Worm (Caenorhabditis elegans) whole organism, L2 larva: ENCODE measurements around the gene Y48A5A.3.

Experiments used
- C34F6.9 ChIP-seq: fragments of 150-350 bp; optimal IDR thresholded peaks from 2 replicates; lab custom pipeline; 2014; ENCODE audit warnings: missing biosample characterization, missing genetic modification characterization
- R02D3.7 ChIP-seq: fragments of 150-350 bp; optimal IDR thresholded peaks from 2 replicates; lab custom pipeline; 2014; ENCODE audit warnings: missing biosample characterization, missing genetic modification characterization
- Y55F3AM.14 ChIP-seq: fragments of 200-800 bp; sonication (Bioruptor generic); optimal IDR thresholded peaks from 2 replicates; lab custom pipeline; 2018; ENCODE audit warnings: mild to moderate bottlenecking, missing genetic modification characterization, missing compliant biosample characterization
- ZK546.5 ChIP-seq: sonication (generic microtip); optimal IDR thresholded peaks from 2 replicates; lab custom pipeline; 2017; ENCODE audit warnings: missing biosample characterization, missing genetic modification characterization
- alr-1 ChIP-seq: fragments of 150-350 bp; optimal IDR thresholded peaks from 2 replicates; lab custom pipeline; 2014; ENCODE audit warnings: missing biosample characterization, missing genetic modification characterization
- ama-1 ChIP-seq: fragments of 150-350 bp; optimal IDR thresholded peaks from 2 replicates; lab custom pipeline; 2018; ENCODE audit warnings: inconsistent platforms
- ceh-82 ChIP-seq: fragments of 150-350 bp; optimal IDR thresholded peaks from 2 replicates; lab custom pipeline; 2014; ENCODE audit warnings: missing biosample characterization, missing genetic modification characterization
- crh-2 ChIP-seq: sonication (generic microtip); optimal IDR thresholded peaks from 2 replicates; lab custom pipeline; 2017; ENCODE audit warnings: missing biosample characterization, missing genetic modification characterization
- dmd-4 ChIP-seq: sonication (generic microtip); optimal IDR thresholded peaks from 2 replicates; lab custom pipeline; 2017; ENCODE audit warnings: missing biosample characterization, missing genetic modification characterization
- elt-3 ChIP-seq: sonication (generic microtip); optimal IDR thresholded peaks from 2 replicates; lab custom pipeline; 2017; ENCODE audit warnings: missing biosample characterization, missing genetic modification characterization
- fos-1 ChIP-seq: fragments of 150-350 bp; optimal IDR thresholded peaks from 2 replicates; lab custom pipeline; 2014; ENCODE audit warnings: missing biosample characterization, missing genetic modification characterization
- gmeb-1 ChIP-seq: fragments of 150-350 bp; optimal IDR thresholded peaks from 2 replicates; lab custom pipeline; 2014; ENCODE audit warnings: missing biosample characterization, missing genetic modification characterization
- lin-11 ChIP-seq: fragments of 150-350 bp; sonication (generic microtip); optimal IDR thresholded peaks from 2 replicates; lab custom pipeline; 2014; ENCODE audit warnings: missing biosample characterization, missing genetic modification characterization, inconsistent platforms, mixed read lengths
- lin-13 ChIP-seq: fragments of 150-350 bp; optimal IDR thresholded peaks from 2 replicates; lab custom pipeline; 2014; ENCODE audit warnings: missing biosample characterization, missing genetic modification reagents, missing genetic modification characterization
- lsy-2 ChIP-seq, 2 experiments: fragments of 150-350 bp in 1 of 2; sonication (generic microtip) in 1 of 2; optimal IDR thresholded peaks; 2 replicates each; lab custom pipeline; 2014 to 2017; ENCODE audit warnings: missing biosample characterization in 2 of 2, missing genetic modification characterization in 2 of 2
- mbf-1 ChIP-seq: sonication (generic microtip); optimal IDR thresholded peaks from 2 replicates; lab custom pipeline; 2017; ENCODE audit warnings: missing biosample characterization, missing genetic modification characterization
- mdl-1 ChIP-seq, 2 experiments: fragments of 150-350 bp in 1 of 2; sonication (generic microtip) in 1 of 2; optimal IDR thresholded peaks; 2 replicates each; lab custom pipeline; 2017; ENCODE audit warnings: missing biosample characterization in 2 of 2, missing genetic modification characterization in 2 of 2
- nhr-10 ChIP-seq: sonication (generic microtip); optimal IDR thresholded peaks from 2 replicates; lab custom pipeline; 2017; ENCODE audit warnings: missing biosample characterization, missing genetic modification characterization
- nhr-12 ChIP-seq: fragments of 150-350 bp; optimal IDR thresholded peaks from 2 replicates; lab custom pipeline; 2014; ENCODE audit warnings: missing biosample characterization, missing genetic modification characterization
- nhr-129 ChIP-seq: fragments of 150-350 bp; optimal IDR thresholded peaks from 2 replicates; lab custom pipeline; 2014; ENCODE audit warnings: missing biosample characterization, missing genetic modification characterization
- nhr-21 ChIP-seq: fragments of 150-350 bp; optimal IDR thresholded peaks from 2 replicates; lab custom pipeline; 2014; ENCODE audit warnings: missing biosample characterization, missing genetic modification characterization
- nhr-23 ChIP-seq: fragments of 150-350 bp; optimal IDR thresholded peaks from 2 replicates; lab custom pipeline; 2014; ENCODE audit warnings: missing biosample characterization, missing genetic modification reagents, missing genetic modification characterization
- nhr-237 ChIP-seq: fragments of 150-350 bp; optimal IDR thresholded peaks from 2 replicates; lab custom pipeline; 2014; ENCODE audit warnings: missing biosample characterization, missing genetic modification characterization
- nhr-25 ChIP-seq: fragments of 150-350 bp; sonication (generic microtip); optimal IDR thresholded peaks from 3 replicates; lab custom pipeline; 2014; ENCODE audit warnings: missing biosample characterization, missing genetic modification characterization
- nhr-6 ChIP-seq: fragments of 150-350 bp; optimal IDR thresholded peaks from 2 replicates; lab custom pipeline; 2014; ENCODE audit warnings: missing biosample characterization, missing genetic modification characterization
- nhr-77 ChIP-seq: fragments of 150-350 bp; optimal IDR thresholded peaks from 2 replicates; lab custom pipeline; 2014; ENCODE audit warnings: missing biosample characterization, missing genetic modification characterization
- peb-1 ChIP-seq: fragments of 150-350 bp; optimal IDR thresholded peaks from 2 replicates; lab custom pipeline; 2014; ENCODE audit warnings: missing biosample characterization, missing genetic modification characterization
- sem-4 ChIP-seq: fragments of 150-350 bp; optimal IDR thresholded peaks from 2 replicates; lab custom pipeline; 2014; ENCODE audit warnings: missing biosample characterization, missing genetic modification reagents, missing genetic modification characterization
- skn-1 ChIP-seq: sonication (generic microtip); optimal IDR thresholded peaks from 2 replicates; lab custom pipeline; 2017; ENCODE audit warnings: missing biosample characterization, missing genetic modification characterization
- unc-39 ChIP-seq: fragments of 150-350 bp; optimal IDR thresholded peaks from 2 replicates; lab custom pipeline; 2014; ENCODE audit warnings: missing biosample characterization, missing genetic modification characterization
- unc-55 ChIP-seq: fragments of 150-350 bp; sonication (generic microtip); optimal IDR thresholded peaks from 3 replicates; lab custom pipeline; 2014; ENCODE audit warnings: missing biosample characterization, missing genetic modification reagents, missing genetic modification characterization
- unc-62 ChIP-seq: fragments of 150-350 bp; optimal IDR thresholded peaks from 2 replicates; lab custom pipeline; 2014; ENCODE audit warnings: missing biosample characterization, missing genetic modification reagents, missing genetic modification characterization
- zag-1 ChIP-seq: fragments of 150-350 bp; optimal IDR thresholded peaks from 2 replicates; lab custom pipeline; 2014; ENCODE audit warnings: missing biosample characterization, missing genetic modification characterization
- ztf-1 ChIP-seq: fragments of 200-800 bp; sonication (Bioruptor generic); conservative IDR thresholded peaks from 2 replicates; pipeline ENCODE4 v1.3.6; 2022; ENCODE audit warnings: missing genetic modification characterization, missing compliant biosample characterization
- ztf-4 ChIP-seq: fragments of 150-350 bp; optimal IDR thresholded peaks from 2 replicates; lab custom pipeline; 2014; ENCODE audit warnings: missing biosample characterization, missing genetic modification characterization

The Y48A5A.3 gene

ce11 chrIV:1969353-1969752 is at the start of gene Y48A5A.3:
Gene Y48A5A.3 (plus strand): TSS chrIV:1969737.
- no peak for TF ChIP-seq crh-2
- no peak for TF ChIP-seq alr-1
- TF ChIP-seq peb-1 (tag; lab: Kevin White, UChicago): no peak
- TF ChIP-seq lin-11: no peak
- TF ChIP-seq nhr-12 (tag; lab: Kevin White, UChicago): no peak
- no peak for TF ChIP-seq C34F6.9 (tag; lab: Kevin White, UChicago)
- no peak for TF ChIP-seq nhr-237
- TF ChIP-seq, all 48 proteins: peak for 0

- no peak for TF ChIP-seq ceh-82 (tag; lab: Kevin White, UChicago)
- TF ChIP-seq nhr-77 (tag; lab: Kevin White, UChicago): no peak
- no peak for TF ChIP-seq lin-11
- no peak for TF ChIP-seq mdl-1 (tag; optimal IDR thresholded peaks at IDR 0.05; lab: Kevin White, UChicago)
- no peak for TF ChIP-seq mbf-1 (tag; lab: Kevin White, UChicago)
- TF ChIP-seq nhr-21 (tag; lab: Kevin White, UChicago): no peak
- TF ChIP-seq ztf-1 (GFP tag; lab: Robert Waterston, UW): no peak
- no peak for TF ChIP-seq crh-2
- TF ChIP-seq dmd-4: no peak
- no peak for TF ChIP-seq R02D3.7 (tag; lab: Kevin White, UChicago)
- no peak for TF ChIP-seq nhr-10
- no peak for TF ChIP-seq fos-1 (tag; lab: Kevin White, UChicago)
- TF ChIP-seq nhr-23 (tag; lab: Kevin White, UChicago): no peak
- TF ChIP-seq lin-13 (GFP tag; lab: Kevin White, UChicago): no peak
- no peak for TF ChIP-seq Y55F3AM.14
- no peak for TF ChIP-seq ZK546.5 (tag; lab: Kevin White, UChicago)
- no peak for TF ChIP-seq nhr-12 (tag; lab: Kevin White, UChicago)
- TF ChIP-seq, all 48 proteins: peak for 0
These were observed 49.0 kb upstream of the Y48A5A.3 start for ce11 chrIV:1920513-1920912.

- peak; percentile 1 for TF ChIP-seq nhr-129 (tag; lab: Kevin White, UChicago)
- TF ChIP-seq C34F6.9 (tag; lab: Kevin White, UChicago): peak; percentile 29
- TF ChIP-seq unc-55 (GFP tag; lab: Kevin White, UChicago): peak; percentile 25
- TF ChIP-seq nhr-23 (tag; lab: Kevin White, UChicago): no peak
- no peak for TF ChIP-seq mbf-1 (tag; lab: Kevin White, UChicago)
- peak in 1 of 2 experiments; percentile 52 for TF ChIP-seq lsy-2 (tag; optimal IDR thresholded peaks at IDR 0.05; lab: Kevin White, UChicago)
These were observed 45.8 kb upstream of the Y48A5A.3 start, which contains the start of gene denn-4 for ce11 chrIV:1923722-1924121. Gene denn-4 (plus strand): TSS chrIV:1924001.

- TF ChIP-seq zag-1 (tag; lab: Kevin White, UChicago): no peak
- no peak for TF ChIP-seq ZK546.5 (tag; lab: Kevin White, UChicago)
- TF ChIP-seq ztf-4: no peak
- no peak for TF ChIP-seq ama-1 (lab: Kevin White, UChicago)
- TF ChIP-seq Y55F3AM.14: no peak
- no peak for TF ChIP-seq skn-1 (tag; lab: Kevin White, UChicago)
- no peak for TF ChIP-seq C34F6.9 (tag; lab: Kevin White, UChicago)
- TF ChIP-seq lin-11: no peak
- TF ChIP-seq lsy-2 (tag; optimal IDR thresholded peaks at IDR 0.05; lab: Kevin White, UChicago): no peak
- no peak for TF ChIP-seq ceh-82 (tag; lab: Kevin White, UChicago)
- TF ChIP-seq sem-4 (tag; lab: Kevin White, UChicago): no peak
- TF ChIP-seq unc-62 (GFP tag; lab: Kevin White, UChicago): no peak
- no peak for TF ChIP-seq elt-3
- TF ChIP-seq, all 48 proteins: peak for 0
These were observed 45.4 kb upstream of the Y48A5A.3 start for ce11 chrIV:1924178-1924577.

ce11 chrIV:1945200-1945599 is 24.3 kb upstream of the Y48A5A.3 start:
- TF ChIP-seq nhr-12 (tag; lab: Kevin White, UChicago): no peak
- no peak for TF ChIP-seq alr-1
- TF ChIP-seq unc-39 (tag; lab: Kevin White, UChicago): no peak
- no peak for TF ChIP-seq nhr-6 (tag; lab: Kevin White, UChicago)
- no peak for TF ChIP-seq crh-2
- TF ChIP-seq ama-1 (lab: Kevin White, UChicago): no peak
- no peak for TF ChIP-seq ztf-4
- no peak for TF ChIP-seq nhr-129 (tag; lab: Kevin White, UChicago)
- TF ChIP-seq gmeb-1 (tag; lab: Kevin White, UChicago): no peak
- TF ChIP-seq nhr-77 (tag; lab: Kevin White, UChicago): no peak
- no peak for TF ChIP-seq nhr-25 (tag; lab: Kevin White, UChicago)
